Fruit fly (Drosophila melanogaster) whole organism, embryonic: ENCODE measurements around the gene CG4957.
A peak's percentile ranks its signal among the peaks of the same experiment; 100 is the strongest.

Source experiments
- Ada2b ChIP-seq: fragments of 200-800 bp; sonication (Bioruptor generic); IDR thresholded peaks from 2 replicates; pipeline ENCODE4 v1.3.6; 2022; ENCODE audit warnings: missing biosample characterization, missing genetic modification characterization
- CG10267 ChIP-seq: fragments of 200-800 bp; sonication (Bioruptor generic); optimal IDR thresholded peaks from 2 replicates; lab custom pipeline; 2018; ENCODE audit warnings: missing biosample characterization, mild to moderate bottlenecking, missing genetic modification characterization, moderate library complexity
- CG10366 ChIP-seq: fragments of 200-800 bp; sonication (Bioruptor generic); IDR thresholded peaks from 2 replicates; pipeline ENCODE4 v1.3.6; 2022; ENCODE audit warnings: missing biosample characterization, missing genetic modification characterization
- CG11695 ChIP-seq: fragments of 200-800 bp; sonication (Bioruptor generic); IDR thresholded peaks from 3 replicates; pipeline ENCODE4 v1.3.6; 2022; ENCODE audit warnings: missing biosample characterization, missing genetic modification characterization
- CG12659 ChIP-seq: fragments of 200-800 bp; sonication (Bioruptor generic); optimal IDR thresholded peaks from 3 replicates; lab custom pipeline; 2017; ENCODE audit warnings: mild to moderate bottlenecking, missing biosample characterization, missing genetic modification reagents, missing genetic modification characterization
- CG12942 ChIP-seq: fragments of 200-800 bp; sonication (Bioruptor generic); optimal IDR thresholded peaks from 3 replicates; lab custom pipeline; 2016; ENCODE audit warnings: missing biosample characterization, missing genetic modification characterization
- CG14710 ChIP-seq: fragments of 200-800 bp; sonication (Bioruptor generic); optimal IDR thresholded peaks from 3 replicates; lab custom pipeline; 2019; ENCODE audit warnings: missing biosample characterization, mild to moderate bottlenecking, missing genetic modification characterization, moderate library complexity
- CG17612 ChIP-seq: fragments of 200-800 bp; sonication (Bioruptor generic); IDR thresholded peaks from 2 replicates; pipeline ENCODE4 v1.3.6; 2022; ENCODE audit warnings: missing biosample characterization, missing genetic modification characterization
- CG17829 ChIP-seq: fragments of 200-800 bp; optimal IDR thresholded peaks from 2 replicates; lab custom pipeline; 2019; ENCODE audit warnings: missing biosample characterization, mild to moderate bottlenecking, missing genetic modification characterization, moderate library complexity
- CG18599 ChIP-seq: fragments of 200-800 bp; sonication (Bioruptor generic); optimal IDR thresholded peaks from 3 replicates; lab custom pipeline; 2017; ENCODE audit warnings: missing biosample characterization, missing genetic modification characterization, mild to moderate bottlenecking, moderate library complexity, missing genetic modification reagents
- CG18619 ChIP-seq: fragments of 200-800 bp; sonication (Bioruptor generic); optimal IDR thresholded peaks from 3 replicates; lab custom pipeline; 2017; ENCODE audit warnings: missing biosample characterization, mild to moderate bottlenecking, missing genetic modification characterization
- CG2120 ChIP-seq: fragments of 200-800 bp; sonication (Bioruptor generic); optimal IDR thresholded peaks from 3 replicates; lab custom pipeline; 2016; ENCODE audit warnings: missing biosample characterization, missing genetic modification characterization
- CG2199 ChIP-seq: fragments of 200-800 bp; sonication (Bioruptor generic); IDR thresholded peaks from 3 replicates; pipeline ENCODE4 v1.3.6; 2022; ENCODE audit warnings: missing biosample characterization, missing genetic modification characterization
- CG2875 ChIP-seq: fragments of 200-800 bp; sonication (Bioruptor generic); optimal IDR thresholded peaks from 2 replicates; lab custom pipeline; 2017; ENCODE audit warnings: missing biosample characterization, mild to moderate bottlenecking, missing genetic modification characterization, missing genetic modification reagents
- CG31388 ChIP-seq: fragments of 200-800 bp; sonication (Bioruptor generic); optimal IDR thresholded peaks from 2 replicates; lab custom pipeline; 2016; ENCODE audit warnings: missing biosample characterization, missing genetic modification characterization
- CG31441 ChIP-seq: fragments of 200-800 bp; sonication (Bioruptor generic); IDR thresholded peaks from 2 replicates; pipeline ENCODE4 v1.3.6; 2022; ENCODE audit warnings: missing biosample characterization, missing genetic modification characterization
- CG6689 ChIP-seq: fragments of 200-800 bp; sonication (Bioruptor generic); IDR thresholded peaks from 2 replicates; pipeline ENCODE4 v1.3.6; 2022; ENCODE audit warnings: missing biosample characterization, missing genetic modification characterization
- CG6813 ChIP-seq: fragments of 200-800 bp; sonication (Bioruptor generic); optimal IDR thresholded peaks from 2 replicates; lab custom pipeline; 2017; ENCODE audit warnings: missing biosample characterization, missing genetic modification characterization, mild to moderate bottlenecking, moderate library complexity, missing genetic modification reagents
- CG8290 ChIP-seq, 3 experiments: fragments of 200-800 bp; sonication (Bioruptor generic); optimal IDR thresholded peaks; 2 replicates each; lab custom pipeline; 2016 to 2019; ENCODE audit warnings: missing biosample characterization in 3 of 3, missing genetic modification characterization in 3 of 3, mild to moderate bottlenecking in 2 of 3, moderate library complexity in 1 of 3
- CG8359 ChIP-seq: fragments of 200-800 bp; sonication (Bioruptor generic); optimal IDR thresholded peaks from 2 replicates; lab custom pipeline; 2017; ENCODE audit warnings: missing biosample characterization, mild to moderate bottlenecking, missing genetic modification characterization, borderline replicate concordance
- CG8765 ChIP-seq: fragments of 200-800 bp; sonication (Bioruptor generic); IDR thresholded peaks from 2 replicates; pipeline ENCODE4 v1.3.6; 2022; ENCODE audit warnings: missing biosample characterization, missing genetic modification characterization
- CG9437 ChIP-seq: fragments of 200-800 bp; sonication (Bioruptor generic); optimal IDR thresholded peaks from 2 replicates; lab custom pipeline; 2018; ENCODE audit warnings: missing biosample characterization, mild to moderate bottlenecking, missing genetic modification characterization
- CG9932 ChIP-seq: fragments of 200-800 bp; sonication (Bioruptor generic); IDR thresholded peaks from 2 replicates; pipeline ENCODE4 v1.3.6; 2022; ENCODE audit warnings: missing biosample characterization, missing genetic modification characterization
- Dref ChIP-seq: fragments of 200-800 bp; sonication (Bioruptor generic); IDR thresholded peaks from 2 replicates; pipeline ENCODE4 v1.3.6; 2022; ENCODE audit warnings: missing biosample characterization, missing genetic modification characterization
- HLHmδ ChIP-seq: fragments of 200-800 bp; sonication (Bioruptor generic); optimal IDR thresholded peaks from 2 replicates; lab custom pipeline; 2018; ENCODE audit warnings: missing biosample characterization, mild to moderate bottlenecking, missing genetic modification characterization, moderate library complexity
- Kr ChIP-seq: fragments of 200-800 bp; sonication (Bioruptor generic); optimal IDR thresholded peaks from 2 replicates; lab custom pipeline; 2017; ENCODE audit warnings: missing biosample characterization, mild to moderate bottlenecking, missing genetic modification characterization
- Lim3 ChIP-seq: fragments of 200-800 bp; sonication (Bioruptor generic); IDR thresholded peaks from 2 replicates; pipeline ENCODE4 v1.3.6; 2022; ENCODE audit warnings: missing biosample characterization, missing genetic modification characterization
- Neu2 ChIP-seq: fragments of 200-800 bp; sonication (Bioruptor generic); optimal IDR thresholded peaks from 3 replicates; lab custom pipeline; 2016; ENCODE audit warnings: missing biosample characterization, missing genetic modification characterization, borderline replicate concordance
- Spps ChIP-seq: fragments of 200-800 bp; sonication (Bioruptor generic); optimal IDR thresholded peaks from 2 replicates; lab custom pipeline; 2018; ENCODE audit warnings: missing biosample characterization, mild to moderate bottlenecking, missing genetic modification characterization
- Trl ChIP-seq, 3 experiments: fragments of >200 bp in 2 of 3; fragments of 200-800 bp in 1 of 3; sonication (Bioruptor generic) in 1 of 3; optimal IDR thresholded peaks; 2 replicates in 1 of 3; 3 replicates in 2 of 3; lab custom pipeline; 2016 to 2017; ENCODE audit warnings: missing biosample characterization in 1 of 3, missing genetic modification characterization in 1 of 3
- bsh ChIP-seq, 2 experiments: fragments of 200-800 bp; sonication (Bioruptor generic); optimal IDR thresholded peaks; 2 replicates each; lab custom pipeline; 2017 to 2018; ENCODE audit warnings: mild to moderate bottlenecking in 2 of 2, missing biosample characterization in 2 of 2, missing genetic modification characterization in 2 of 2, moderate library complexity in 1 of 2
- cad ChIP-seq: fragments of >200 bp; optimal IDR thresholded peaks from 2 replicates; lab custom pipeline; 2017; ENCODE audit warnings: missing biosample characterization, missing genetic modification characterization
- cas ChIP-seq: fragments of 200-800 bp; sonication (Bioruptor generic); IDR thresholded peaks from 2 replicates; pipeline ENCODE4 v1.3.6; 2022; ENCODE audit warnings: missing biosample characterization, missing genetic modification characterization
- ci ChIP-seq: fragments of 200-800 bp; sonication (Bioruptor generic); IDR thresholded peaks from 3 replicates; pipeline ENCODE4 v1.3.6; 2022; ENCODE audit warnings: missing biosample characterization, missing genetic modification characterization
- disco-r ChIP-seq: fragments of 200-800 bp; sonication (Bioruptor generic); optimal IDR thresholded peaks from 2 replicates; lab custom pipeline; 2016; ENCODE audit warnings: missing biosample characterization, missing genetic modification characterization
- dysf ChIP-seq: fragments of 200-800 bp; sonication (Bioruptor generic); IDR thresholded peaks from 3 replicates; pipeline ENCODE4 v1.3.6; 2022; ENCODE audit warnings: missing biosample characterization, missing genetic modification characterization
- emc ChIP-seq: fragments of 200-800 bp; sonication (Bioruptor generic); optimal IDR thresholded peaks from 2 replicates; lab custom pipeline; 2016; ENCODE audit warnings: missing biosample characterization, missing genetic modification characterization
- fd64A ChIP-seq: fragments of 200-800 bp; sonication (Bioruptor generic); optimal IDR thresholded peaks from 3 replicates; lab custom pipeline; 2018; ENCODE audit warnings: missing biosample characterization, mild to moderate bottlenecking, missing genetic modification characterization
- grn ChIP-seq: fragments of 200-800 bp; sonication (Bioruptor generic); optimal IDR thresholded peaks from 3 replicates; lab custom pipeline; 2017; ENCODE audit warnings: missing biosample characterization, missing genetic modification characterization
- h ChIP-seq: fragments of >200 bp; optimal IDR thresholded peaks from 2 replicates; lab custom pipeline; 2017
- hth ChIP-seq: fragments of >200 bp; optimal IDR thresholded peaks from 2 replicates; lab custom pipeline; 2017; ENCODE audit warnings: inconsistent platforms
- nau ChIP-seq: fragments of 200-800 bp; sonication (Bioruptor generic); optimal IDR thresholded peaks from 3 replicates; lab custom pipeline; 2017; ENCODE audit warnings: missing biosample characterization, mild to moderate bottlenecking, missing genetic modification characterization, missing genetic modification reagents
- otp ChIP-seq: fragments of 200-800 bp; sonication (Bioruptor generic); IDR thresholded peaks from 3 replicates; pipeline ENCODE4, ENCODE4 v1.3.6; 2022; ENCODE audit warnings: missing biosample characterization, missing genetic modification characterization
- pb ChIP-seq: fragments of 200-800 bp; sonication (Bioruptor generic); optimal IDR thresholded peaks from 3 replicates; lab custom pipeline; 2016; ENCODE audit warnings: missing biosample characterization, missing genetic modification characterization
- phol ChIP-seq: fragments of 200-800 bp; sonication (Bioruptor generic); optimal IDR thresholded peaks from 3 replicates; lab custom pipeline; 2018; ENCODE audit warnings: missing biosample characterization, mild to moderate bottlenecking, missing genetic modification characterization, moderate library complexity
- sima ChIP-seq: fragments of 200-800 bp; sonication (Bioruptor generic); optimal IDR thresholded peaks from 2 replicates; lab custom pipeline; 2016; ENCODE audit warnings: missing biosample characterization, missing genetic modification characterization
- sisA ChIP-seq: fragments of 200-800 bp; sonication (Bioruptor generic); IDR thresholded peaks from 2 replicates; pipeline ENCODE4 v1.3.6; 2022; ENCODE audit warnings: missing biosample characterization, missing genetic modification characterization
- vnd ChIP-seq: fragments of 200-800 bp; sonication (Bioruptor generic); IDR thresholded peaks from 3 replicates; pipeline ENCODE4 v1.3.6; 2022; ENCODE audit warnings: missing biosample characterization, missing genetic modification characterization; ENCODE audit not compliant: partially characterized antibody
- vvl ChIP-seq: fragments of 200-800 bp; sonication (Bioruptor generic); IDR thresholded peaks from 2 replicates; pipeline ENCODE4 v1.3.6; 2022; ENCODE audit warnings: missing biosample characterization, missing genetic modification characterization
- wdn ChIP-seq: fragments of 200-800 bp; sonication (Bioruptor generic); IDR thresholded peaks from 2 replicates; pipeline ENCODE4 v1.3.6; 2022; ENCODE audit warnings: missing biosample characterization, missing genetic modification characterization
- wor ChIP-seq: fragments of 200-800 bp; sonication (Bioruptor generic); IDR thresholded peaks from 2 replicates; pipeline ENCODE4 v1.3.6; 2022; ENCODE audit warnings: missing biosample characterization, missing genetic modification characterization
- z ChIP-seq: fragments of 200-800 bp; sonication (Bioruptor generic); IDR thresholded peaks from 3 replicates; pipeline ENCODE4 v1.3.6; 2022; ENCODE audit warnings: missing biosample characterization, missing genetic modification characterization

Gene CG4957

dm6 chr2L:10255725-10256158, 12.9 kb upstream of the CG4957 start, which contains the start of gene CG5676 (continued):
- TF ChIP-seq CG17829 (tag; lab: Kevin White, UChicago) (no peak), CG6813 (no peak), vvl (GFP tag; lab: Robert Waterston, UW) (no peak; the same call in 1 of the 2 replicates), CG10267 (tag; lab: Kevin White, UChicago) (peak; percentile 17), hth (lab: Kevin White, UChicago) (no peak), cas (GFP tag; lab: Robert Waterston, UW) (no peak), CG18599 (GFP tag; lab: Kevin White, UChicago) (no peak), CG31388 (no peak), Lim3 (GFP tag; lab: Robert Waterston, UW) (no peak), CG11695 (no peak), CG14710 (tag; lab: Kevin White, UChicago) (peak; percentile 44), CG18619 (GFP tag; lab: Kevin White, UChicago) (no peak), CG12942 (GFP tag; lab: Kevin White, UChicago) (no peak), Neu2 (GFP tag; lab: Kevin White, UChicago) (no peak), sisA (GFP tag; lab: Robert Waterston, UW) (no peak), CG8359 (GFP tag; lab: Kevin White, UChicago) (no peak), vnd (GFP tag; lab: Robert Waterston, UW) (no peak), fd64A (GFP tag; lab: Kevin White, UChicago) (no peak), pb (no peak), CG9437 (peak; percentile 54), ci (no peak), CG8290 (GFP tag; optimal IDR thresholded peaks at IDR 0.05; lab: Kevin White, UChicago) (peak; percentile 14), CG8290 (tag; optimal IDR thresholded peaks at IDR 0.05; lab: Kevin White, UChicago) (no peak), CG9932 (GFP tag; lab: Robert Waterston, UW) (no peak), CG2199 (GFP tag; lab: Robert Waterston, UW) (no peak), disco-r (GFP tag; lab: Kevin White, UChicago) (no peak), dysf (GFP tag; lab: Robert Waterston, UW) (no peak), CG6689 (GFP tag; lab: Robert Waterston, UW) (no peak), CG8765 (GFP tag; lab: Robert Waterston, UW) (no peak), bsh (GFP tag; optimal IDR thresholded peaks at IDR 0.05; lab: Kevin White, UChicago) (no peak), CG2120 (GFP tag; lab: Kevin White, UChicago) (no peak), cad (GFP tag; lab: Kevin White, UChicago) (no peak), sima (no peak), Trl (optimal IDR thresholded peaks at IDR 0.05; lab: Kevin White, UChicago) (no peak), Trl (GFP tag; optimal IDR thresholded peaks at IDR 0.05; lab: Kevin White, UChicago) (no peak), CG31441 (GFP tag; lab: Robert Waterston, UW) (no peak), z (no peak), phol (peak; percentile 26), Kr (GFP tag; lab: Kevin White, UChicago) (no peak), wor (GFP tag; lab: Robert Waterston, UW) (no peak), nau (GFP tag; lab: Kevin White, UChicago) (no peak), otp (no peak), HLHmδ (no peak), emc (no peak), wdn (GFP tag; lab: Robert Waterston, UW) (no peak), CG17612 (GFP tag; lab: Robert Waterston, UW) (no peak), Dref (GFP tag; lab: Robert Waterston, UW) (no peak), Spps (tag; lab: Kevin White, UChicago) (no peak), CG2875 (GFP tag; lab: Kevin White, UChicago) (no peak), CG12659 (GFP tag; lab: Kevin White, UChicago) (peak; percentile 57), CG10366 (GFP tag; lab: Robert Waterston, UW) (no peak), grn (no peak), h (lab: Kevin White, UChicago) (no peak), Ada2b (GFP tag; lab: Robert Waterston, UW) (no peak)
